Fruit fly (Drosophila melanogaster) whole organism, embryonic: ENCODE measurements around the gene Pex3.
A peak's percentile ranks its signal among the peaks of the same experiment; 100 is the strongest.

Source experiments
- Atf3 ChIP-seq: fragments of 200-800 bp; sonication (Bioruptor generic); optimal IDR thresholded peaks from 3 replicates; lab custom pipeline; 2016; ENCODE audit warnings: missing biosample characterization, missing genetic modification characterization
- Bdp1 ChIP-seq: fragments of 200-800 bp; sonication (Bioruptor generic); optimal IDR thresholded peaks from 3 replicates; lab custom pipeline; 2016; ENCODE audit warnings: missing biosample characterization, missing genetic modification characterization
- CG10209 ChIP-seq: fragments of 200-800 bp; sonication (Bioruptor generic); optimal IDR thresholded peaks from 3 replicates; lab custom pipeline; 2017; ENCODE audit warnings: missing biosample characterization, mild to moderate bottlenecking, missing genetic modification characterization, missing genetic modification reagents
- CG10321 ChIP-seq: fragments of 200-800 bp; sonication (Bioruptor generic); IDR thresholded peaks from 2 replicates; pipeline ENCODE4 v1.3.6; 2022; ENCODE audit warnings: missing biosample characterization, missing genetic modification characterization
- CG11695 ChIP-seq: fragments of 200-800 bp; sonication (Bioruptor generic); IDR thresholded peaks from 3 replicates; pipeline ENCODE4 v1.3.6; 2022; ENCODE audit warnings: missing biosample characterization, missing genetic modification characterization
- CG11696 ChIP-seq: fragments of 200-800 bp; sonication (Bioruptor generic); IDR thresholded peaks from 2 replicates; pipeline ENCODE4 v1.3.6; 2022; ENCODE audit warnings: missing biosample characterization, missing genetic modification characterization
- CG12155 ChIP-seq: fragments of 200-800 bp; sonication (Bioruptor generic); optimal IDR thresholded peaks from 3 replicates; lab custom pipeline; 2016; ENCODE audit warnings: missing biosample characterization, missing genetic modification characterization
- CG13287 ChIP-seq: fragments of 200-800 bp; sonication (Bioruptor generic); IDR thresholded peaks from 2 replicates; pipeline ENCODE4 v1.3.6; 2022; ENCODE audit warnings: missing biosample characterization, missing genetic modification characterization; ENCODE audit not compliant: partially characterized antibody
- CG17359 ChIP-seq: fragments of 200-800 bp; sonication (Bioruptor generic); optimal IDR thresholded peaks from 3 replicates; lab custom pipeline; 2018; ENCODE audit warnings: missing biosample characterization, mild to moderate bottlenecking, missing genetic modification characterization, moderate library complexity
- CG17361 ChIP-seq: fragments of 200-800 bp; sonication (Bioruptor generic); IDR thresholded peaks from 3 replicates; pipeline ENCODE4 v1.3.6; 2022; ENCODE audit warnings: missing biosample characterization, missing genetic modification characterization
- CG18011 ChIP-seq: fragments of 200-800 bp; sonication (Bioruptor generic); optimal IDR thresholded peaks from 2 replicates; lab custom pipeline; 2017; ENCODE audit warnings: missing biosample characterization, missing genetic modification characterization, mild to moderate bottlenecking, moderate library complexity, missing genotype
- CG1832 ChIP-seq: fragments of 200-800 bp; sonication (Bioruptor generic); optimal IDR thresholded peaks from 2 replicates; lab custom pipeline; 2017; ENCODE audit warnings: missing biosample characterization, mild to moderate bottlenecking, missing genetic modification characterization, inconsistent platforms
- CG2202 ChIP-seq: fragments of 200-800 bp; sonication (Bioruptor generic); optimal IDR thresholded peaks from 2 replicates; lab custom pipeline; 2018; ENCODE audit warnings: missing biosample characterization, mild to moderate bottlenecking, missing genetic modification characterization
- CG30020 ChIP-seq: fragments of 200-800 bp; optimal IDR thresholded peaks from 2 replicates; lab custom pipeline; 2019; ENCODE audit warnings: missing biosample characterization, mild to moderate bottlenecking, missing genetic modification characterization, moderate library complexity
- CG34376 ChIP-seq: fragments of 200-800 bp; sonication (Bioruptor generic); optimal IDR thresholded peaks from 2 replicates; lab custom pipeline; 2018; ENCODE audit warnings: missing biosample characterization, mild to moderate bottlenecking, missing genetic modification characterization
- CG3726 ChIP-seq: fragments of 200-800 bp; sonication (Bioruptor generic); IDR thresholded peaks from 3 replicates; pipeline ENCODE4, ENCODE4 v1.3.6; 2022; ENCODE audit warnings: missing biosample characterization, missing genetic modification characterization
- CG4820 ChIP-seq: fragments of 200-800 bp; sonication (Bioruptor generic); optimal IDR thresholded peaks from 3 replicates; lab custom pipeline; 2016; ENCODE audit warnings: missing biosample characterization, missing genetic modification characterization
- CG6254 ChIP-seq: fragments of 200-800 bp; sonication (Bioruptor generic); optimal IDR thresholded peaks from 3 replicates; lab custom pipeline; 2017; ENCODE audit warnings: mild to moderate bottlenecking, missing biosample characterization, missing genetic modification reagents, missing genetic modification characterization
- CG7372 ChIP-seq: fragments of 200-800 bp; sonication (Bioruptor generic); IDR thresholded peaks from 2 replicates; pipeline ENCODE4 v1.3.6; 2022; ENCODE audit warnings: missing biosample characterization, missing genetic modification characterization
- CG7786 ChIP-seq: fragments of 200-800 bp; sonication (Bioruptor generic); optimal IDR thresholded peaks from 2 replicates; lab custom pipeline; 2016; ENCODE audit warnings: missing biosample characterization, missing genetic modification characterization
- CrebB ChIP-seq: fragments of 200-800 bp; sonication (Bioruptor generic); optimal IDR thresholded peaks from 3 replicates; lab custom pipeline; 2018; ENCODE audit warnings: missing biosample characterization, mild to moderate bottlenecking, missing genetic modification characterization
- E2f2 ChIP-seq: fragments of 200-800 bp; sonication (Bioruptor generic); IDR thresholded peaks from 2 replicates; pipeline ENCODE4 v1.3.6; 2022; ENCODE audit warnings: missing biosample characterization, missing genetic modification characterization
- Eip74EF ChIP-seq, 2 experiments: fragments of 200-800 bp in 1 of 2; fragments of >200 bp in 1 of 2; sonication (Bioruptor generic) in 1 of 2; optimal IDR thresholded peaks; 2 replicates each; lab custom pipeline; 2017 to 2019; ENCODE audit warnings: missing biosample characterization in 2 of 2, missing genetic modification characterization in 2 of 2, mild to moderate bottlenecking in 1 of 2, moderate library complexity in 1 of 2
- Elba2 ChIP-seq: fragments of 200-800 bp; sonication (Bioruptor generic); optimal IDR thresholded peaks from 3 replicates; lab custom pipeline; 2016; ENCODE audit warnings: missing biosample characterization, missing genetic modification characterization
- Fer3 ChIP-seq: fragments of 200-800 bp; sonication (Bioruptor generic); optimal IDR thresholded peaks from 2 replicates; lab custom pipeline; 2018; ENCODE audit warnings: missing biosample characterization, mild to moderate bottlenecking, missing genetic modification characterization, moderate library complexity
- Hey ChIP-seq: fragments of 200-800 bp; sonication (Bioruptor generic); optimal IDR thresholded peaks from 3 replicates; lab custom pipeline; 2018; ENCODE audit warnings: missing biosample characterization, mild to moderate bottlenecking, missing genetic modification characterization
- Lim3 ChIP-seq: fragments of 200-800 bp; sonication (Bioruptor generic); IDR thresholded peaks from 2 replicates; pipeline ENCODE4 v1.3.6; 2022; ENCODE audit warnings: missing biosample characterization, missing genetic modification characterization
- Max ChIP-seq: fragments of 200-800 bp; sonication (Bioruptor generic); optimal IDR thresholded peaks from 2 replicates; lab custom pipeline; 2016; ENCODE audit warnings: missing biosample characterization, mild to moderate bottlenecking, missing genetic modification characterization
- NC2β ChIP-seq: fragments of 200-800 bp; sonication (Bioruptor generic); optimal IDR thresholded peaks from 2 replicates; lab custom pipeline; 2016; ENCODE audit warnings: missing biosample characterization, missing genetic modification characterization
- NK7.1 ChIP-seq: fragments of 200-800 bp; sonication (Bioruptor generic); optimal IDR thresholded peaks from 3 replicates; lab custom pipeline; 2016; ENCODE audit warnings: missing biosample characterization, missing genetic modification characterization
- abd-A ChIP-seq: fragments of 200-800 bp; sonication (Bioruptor generic); optimal IDR thresholded peaks from 3 replicates; lab custom pipeline; 2019; ENCODE audit warnings: missing biosample characterization, mild to moderate bottlenecking, missing genetic modification characterization, moderate library complexity
- bab2 ChIP-seq: fragments of 200-800 bp; sonication (Bioruptor generic); optimal IDR thresholded peaks from 2 replicates; lab custom pipeline; 2016; ENCODE audit warnings: missing biosample characterization, missing genetic modification characterization
- bbx ChIP-seq: fragments of 200-800 bp; sonication (Bioruptor generic); IDR thresholded peaks from 2 replicates; pipeline ENCODE4 v1.3.6; 2022; ENCODE audit warnings: missing biosample characterization, missing genetic modification characterization; ENCODE audit not compliant: partially characterized antibody
- chinmo ChIP-seq: fragments of 200-800 bp; sonication (Bioruptor generic); IDR thresholded peaks from 4 replicates; pipeline ENCODE4 v1.3.6; 2022; ENCODE audit warnings: missing biosample characterization, missing genetic modification characterization; ENCODE audit not compliant: partially characterized antibody
- chn ChIP-seq: fragments of 200-800 bp; sonication (Bioruptor generic); optimal IDR thresholded peaks from 2 replicates; lab custom pipeline; 2016; ENCODE audit warnings: missing biosample characterization, missing genetic modification characterization
- dm ChIP-seq: fragments of 200-800 bp; sonication (Bioruptor generic); optimal IDR thresholded peaks from 3 replicates; lab custom pipeline; 2016; ENCODE audit warnings: missing biosample characterization, missing genetic modification characterization
- fd96Cb ChIP-seq: fragments of 200-800 bp; sonication (Bioruptor generic); optimal IDR thresholded peaks from 2 replicates; lab custom pipeline; 2018; ENCODE audit warnings: missing biosample characterization, mild to moderate bottlenecking, missing genetic modification characterization, moderate library complexity
- insv ChIP-seq, 2 experiments: fragments of 200-800 bp; sonication (Bioruptor generic); optimal IDR thresholded peaks; 3 replicates each; lab custom pipeline; 2016 to 2018; ENCODE audit warnings: missing biosample characterization in 2 of 2, missing genetic modification characterization in 2 of 2
- knrl ChIP-seq: fragments of 200-800 bp; sonication (Bioruptor generic); IDR thresholded peaks from 3 replicates; pipeline ENCODE4 v1.3.6; 2022; ENCODE audit warnings: missing biosample characterization, missing genetic modification characterization; ENCODE audit not compliant: partially characterized antibody
- lov ChIP-seq, 2 experiments: fragments of 200-800 bp in 1 of 2; fragments of >200 bp in 1 of 2; sonication (Bioruptor generic) in 1 of 2; IDR thresholded peaks in 1 of 2; optimal IDR thresholded peaks in 1 of 2; 2 replicates in 1 of 2; 3 replicates in 1 of 2; pipeline versions ENCODE4 v1.3.6 to Lab custom; 2017 to 2022; ENCODE audit warnings: missing biosample characterization in 1 of 2, missing genetic modification characterization in 1 of 2
- odd ChIP-seq: fragments of 200-800 bp; sonication (Bioruptor generic); optimal IDR thresholded peaks from 2 replicates; lab custom pipeline; 2017; ENCODE audit warnings: missing biosample characterization, mild to moderate bottlenecking, missing genetic modification characterization
- otp ChIP-seq: fragments of 200-800 bp; sonication (Bioruptor generic); IDR thresholded peaks from 3 replicates; pipeline ENCODE4, ENCODE4 v1.3.6; 2022; ENCODE audit warnings: missing biosample characterization, missing genetic modification characterization
- prd ChIP-seq, 3 experiments: fragments of >200 bp in 2 of 3; fragments of 200-800 bp in 1 of 3; sonication (Bioruptor generic) in 1 of 3; optimal IDR thresholded peaks in 2 of 3; IDR thresholded peaks in 1 of 3; 2 replicates in 2 of 3; 3 replicates in 1 of 3; pipeline versions ENCODE4 v1.3.6 to Lab custom; 2017 to 2022; ENCODE audit warnings: missing biosample characterization in 1 of 3, missing genetic modification characterization in 1 of 3
- sim ChIP-seq: fragments of 200-800 bp; sonication (Bioruptor generic); IDR thresholded peaks from 2 replicates; pipeline ENCODE4 v1.3.6; 2022; ENCODE audit warnings: missing biosample characterization, missing genetic modification characterization
- slp2 ChIP-seq: fragments of 200-800 bp; sonication (Bioruptor generic); optimal IDR thresholded peaks from 2 replicates; lab custom pipeline; 2016; ENCODE audit warnings: missing biosample characterization, missing genetic modification characterization
- trem ChIP-seq: fragments of 200-800 bp; optimal IDR thresholded peaks from 3 replicates; lab custom pipeline; 2019; ENCODE audit warnings: missing biosample characterization, mild to moderate bottlenecking, missing genetic modification characterization, moderate library complexity
- trh ChIP-seq: fragments of 200-800 bp; sonication (Bioruptor generic); optimal IDR thresholded peaks from 2 replicates; lab custom pipeline; 2016; ENCODE audit warnings: missing biosample characterization, missing genetic modification characterization
- vvl ChIP-seq: fragments of 200-800 bp; sonication (Bioruptor generic); IDR thresholded peaks from 2 replicates; pipeline ENCODE4 v1.3.6; 2022; ENCODE audit warnings: missing biosample characterization, missing genetic modification characterization
- zen2 ChIP-seq: fragments of 200-800 bp; sonication (Bioruptor generic); IDR thresholded peaks from 3 replicates; pipeline ENCODE4 v1.3.6; 2022; ENCODE audit warnings: missing biosample characterization, missing genetic modification characterization; ENCODE audit not compliant: partially characterized antibody
- zfh2 ChIP-seq: fragments of 200-800 bp; sonication (Bioruptor generic); optimal IDR thresholded peaks from 2 replicates; lab custom pipeline; 2016; ENCODE audit warnings: missing biosample characterization, missing genetic modification characterization

The Pex3 gene

DNA sequence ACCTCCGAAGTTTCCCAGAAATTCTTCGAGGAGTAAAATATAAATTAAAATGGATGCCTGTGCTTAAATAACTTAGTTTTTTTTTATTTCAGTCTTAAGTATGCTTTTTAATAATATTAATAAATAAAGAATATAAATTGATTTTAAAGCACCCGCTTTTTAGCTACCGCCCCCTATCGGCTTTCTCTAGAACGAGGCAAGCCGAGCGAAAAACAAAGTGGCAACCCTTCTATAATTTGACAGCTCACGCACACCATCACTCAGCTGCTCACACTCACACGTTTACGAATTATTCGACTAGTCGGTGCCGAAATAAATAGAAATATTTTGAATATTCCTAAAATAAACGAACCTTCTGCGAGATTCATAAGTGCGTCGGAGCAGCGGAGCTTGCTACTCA is 17.4 kb downstream of the Pex3 start, which contains the start of gene CG6878 (continued):
- TF ChIP-seq bab2 (GFP tag; lab: Kevin White, UChicago) (no peak), CG7372 (GFP tag; lab: Robert Waterston, UW) (no peak), insv (GFP tag; optimal IDR thresholded peaks at IDR 0.05; lab: Kevin White, UChicago) (peak in 1 of 2 experiments; percentile 31), fd96Cb (no peak), CG3726 (GFP tag; lab: Robert Waterston, UW) (no peak), chn (no peak), CG18011 (no peak), dm (no peak), Eip74EF (GFP tag; optimal IDR thresholded peaks at IDR 0.05; lab: Kevin White, UChicago) (no peak), CG10209 (GFP tag; lab: Kevin White, UChicago) (no peak), Fer3 (tag; lab: Kevin White, UChicago) (peak; percentile 2), CG7786 (GFP tag; lab: Kevin White, UChicago) (no peak), trh (GFP tag; lab: Kevin White, UChicago) (no peak), CG11695 (GFP tag; lab: Robert Waterston, UW) (no peak), CrebB (tag; lab: Kevin White, UChicago) (no peak), CG13287 (peak; percentile 46; the same call in 1 of the 2 replicates), CG34376 (peak; percentile 6), slp2 (GFP tag; lab: Kevin White, UChicago) (no peak), CG6254 (GFP tag; lab: Kevin White, UChicago) (no peak), bbx (peak; percentile 66; the same call in 1 of the 2 replicates), CG17361 (GFP tag; lab: Robert Waterston, UW) (no peak), vvl (peak; percentile 45), Max (peak; percentile 3), Lim3 (GFP tag; lab: Robert Waterston, UW) (no peak), chinmo (GFP tag; lab: Robert Waterston, UW) (no peak), CG1832 (GFP tag; lab: Kevin White, UChicago) (no peak), prd (optimal IDR thresholded peaks at IDR 0.05; lab: Kevin White, UChicago) (no peak), prd (GFP tag; IDR thresholded peaks at IDR 0.05; lab: Robert Waterston, UW) (no peak), CG2202 (no peak), NC2β (GFP tag; lab: Kevin White, UChicago) (no peak), CG17359 (tag; lab: Kevin White, UChicago) (peak; percentile 44), CG30020 (tag; lab: Kevin White, UChicago) (no peak), trem (tag; lab: Kevin White, UChicago) (peak; percentile 74), CG10321 (GFP tag; lab: Robert Waterston, UW) (no peak), Bdp1 (GFP tag; lab: Kevin White, UChicago) (no peak), CG11696 (GFP tag; lab: Robert Waterston, UW) (no peak), CG12155 (GFP tag; lab: Kevin White, UChicago) (peak; percentile 70), otp (peak; percentile 25; the same call in 1 of the 3 replicates), Atf3 (GFP tag; lab: Kevin White, UChicago) (no peak), lov (optimal IDR thresholded peaks at IDR 0.05; lab: Kevin White, UChicago) (no peak), lov (GFP tag; IDR thresholded peaks at IDR 0.05; lab: Robert Waterston, UW) (no peak), NK7.1 (GFP tag; lab: Kevin White, UChicago) (no peak), Elba2 (GFP tag; lab: Kevin White, UChicago) (no peak), zen2 (no peak), sim (GFP tag; lab: Robert Waterston, UW) (no peak), Hey (tag; lab: Kevin White, UChicago) (no peak), E2f2 (peak; percentile 97), zfh2 (GFP tag; lab: Kevin White, UChicago) (no peak), knrl (GFP tag; lab: Robert Waterston, UW) (no peak), CG4820 (GFP tag; lab: Kevin White, UChicago) (no peak), abd-A (tag; lab: Kevin White, UChicago) (no peak), odd (GFP tag; lab: Kevin White, UChicago) (no peak)
